Worm (Caenorhabditis elegans) whole organism, L2 larva: ENCODE data around the gene C14H10.2.

Source experiments
- R02D3.7 ChIP-seq: fragments of 150-350 bp; optimal IDR thresholded peaks from 2 replicates; lab custom pipeline; 2014; ENCODE audit warnings: missing biosample characterization, missing genetic modification characterization
- blmp-1 ChIP-seq: sonication (generic microtip); optimal IDR thresholded peaks from 2 replicates; lab custom pipeline; 2017; ENCODE audit warnings: missing genetic modification characterization, mild to moderate bottlenecking, missing compliant biosample characterization, antibody characterized with exemption, moderate library complexity; ENCODE audit not compliant: insufficient read depth
- ceh-16 ChIP-seq: fragments of 150-350 bp; optimal IDR thresholded peaks from 2 replicates; lab custom pipeline; 2014; ENCODE audit warnings: missing biosample characterization, missing genetic modification characterization
- crh-2 ChIP-seq: sonication (generic microtip); optimal IDR thresholded peaks from 2 replicates; lab custom pipeline; 2017; ENCODE audit warnings: missing biosample characterization, missing genetic modification characterization
- elt-3 ChIP-seq: sonication (generic microtip); optimal IDR thresholded peaks from 2 replicates; lab custom pipeline; 2017; ENCODE audit warnings: missing biosample characterization, missing genetic modification characterization
- mab-5 ChIP-seq: fragments of 150-350 bp; optimal IDR thresholded peaks from 2 replicates; lab custom pipeline; 2014; ENCODE audit warnings: missing biosample characterization, missing genetic modification characterization
- mdl-1 ChIP-seq, 2 experiments: fragments of 150-350 bp in 1 of 2; sonication (generic microtip) in 1 of 2; optimal IDR thresholded peaks; 2 replicates each; lab custom pipeline; 2017; ENCODE audit warnings: missing biosample characterization in 2 of 2, missing genetic modification characterization in 2 of 2
- nhr-10 ChIP-seq: sonication (generic microtip); optimal IDR thresholded peaks from 2 replicates; lab custom pipeline; 2017; ENCODE audit warnings: missing biosample characterization, missing genetic modification characterization
- nhr-23 ChIP-seq: fragments of 150-350 bp; optimal IDR thresholded peaks from 2 replicates; lab custom pipeline; 2014; ENCODE audit warnings: missing biosample characterization, missing genetic modification reagents, missing genetic modification characterization
- nhr-6 ChIP-seq: fragments of 150-350 bp; optimal IDR thresholded peaks from 2 replicates; lab custom pipeline; 2014; ENCODE audit warnings: missing biosample characterization, missing genetic modification characterization
- unc-39 ChIP-seq: fragments of 150-350 bp; optimal IDR thresholded peaks from 2 replicates; lab custom pipeline; 2014; ENCODE audit warnings: missing biosample characterization, missing genetic modification characterization
- ztf-4 ChIP-seq: fragments of 150-350 bp; optimal IDR thresholded peaks from 2 replicates; lab custom pipeline; 2014; ENCODE audit warnings: missing biosample characterization, missing genetic modification characterization

ce11 chrX:10302430-10302829 lies 49.7 kb upstream of the C14H10.2 start, which contains the start of gene fip-5:
- no peak for TF ChIP-seq elt-3 (tag; lab: Kevin White, UChicago)
- TF ChIP-seq nhr-23 = no peak
- no peak for TF ChIP-seq blmp-1 (tag; lab: Kevin White, UChicago)
- TF ChIP-seq nhr-10 (tag; lab: Kevin White, UChicago) = no peak
- TF ChIP-seq ztf-4 (tag; lab: Kevin White, UChicago) = no peak
- TF ChIP-seq R02D3.7 (tag; lab: Kevin White, UChicago) = no peak
- no peak for TF ChIP-seq ceh-16 (tag; lab: Kevin White, UChicago)
- no peak for TF ChIP-seq mab-5
- TF ChIP-seq crh-2 (tag; lab: Kevin White, UChicago) = no peak
- no peak for TF ChIP-seq mdl-1 (tag; optimal IDR thresholded peaks at IDR 0.05; lab: Kevin White, UChicago)
- TF ChIP-seq unc-39 (tag; lab: Kevin White, UChicago) = no peak
- no peak for TF ChIP-seq nhr-6 (tag; lab: Kevin White, UChicago)
